Worm (Caenorhabditis elegans) whole organism, L3 larva: Measurements from ENCODE around the gene D1005.5.
A peak's percentile ranks its signal among the peaks of the same experiment; 100 is the strongest.

Experiments
- R02D3.7 ChIP-seq: fragments of 150-350 bp; optimal IDR thresholded peaks from 2 replicates; lab custom pipeline; 2014; ENCODE audit warnings: missing biosample characterization, missing genetic modification characterization
- ZK546.5 ChIP-seq: sonication (generic microtip); optimal IDR thresholded peaks from 2 replicates; lab custom pipeline; 2017; ENCODE audit warnings: missing biosample characterization, missing genetic modification characterization
- aly-2 ChIP-seq: fragments of 150-350 bp; optimal IDR thresholded peaks from 2 replicates; lab custom pipeline; 2014; ENCODE audit warnings: missing biosample characterization, missing genetic modification characterization
- ceh-16 ChIP-seq: sonication (generic microtip); optimal IDR thresholded peaks from 2 replicates; lab custom pipeline; 2017; ENCODE audit warnings: missing biosample characterization, missing genetic modification characterization
- ceh-28 ChIP-seq: fragments of 150-350 bp; optimal IDR thresholded peaks from 2 replicates; lab custom pipeline; 2014; ENCODE audit warnings: missing biosample characterization, missing genetic modification reagents, missing genetic modification characterization
- ceh-82 ChIP-seq: fragments of 150-350 bp; optimal IDR thresholded peaks from 2 replicates; lab custom pipeline; 2014; ENCODE audit warnings: missing biosample characterization, missing genetic modification characterization
- ceh-9 ChIP-seq: sonication (generic microtip); optimal IDR thresholded peaks from 2 replicates; lab custom pipeline; 2018; ENCODE audit warnings: missing biosample characterization, missing genetic modification characterization
- daf-12 ChIP-seq: fragments of 150-350 bp; optimal IDR thresholded peaks from 2 replicates; lab custom pipeline; 2014; ENCODE audit warnings: missing biosample characterization, missing genetic modification reagents, missing genetic modification characterization
- elt-1 ChIP-seq: fragments of 150-350 bp; optimal IDR thresholded peaks from 2 replicates; lab custom pipeline; 2014; ENCODE audit warnings: missing biosample characterization, missing genetic modification characterization
- elt-2 ChIP-seq: sonication (generic microtip); optimal IDR thresholded peaks from 2 replicates; lab custom pipeline; 2016; ENCODE audit warnings: missing genetic modification reagents, mild to moderate bottlenecking, missing genetic modification characterization, missing compliant biosample characterization
- elt-3 ChIP-seq, 3 experiments: fragments of 150-350 bp in 1 of 3; sonication (generic microtip) in 2 of 3; optimal IDR thresholded peaks; 2 replicates in 2 of 3; 4 replicates in 1 of 3; lab custom pipeline; 2014 to 2017; ENCODE audit warnings: missing biosample characterization in 3 of 3, missing genetic modification characterization in 3 of 3
- eor-1 ChIP-seq, 2 experiments: fragments of 150-350 bp; optimal IDR thresholded peaks; 2 replicates each; lab custom pipeline; 2014 to 2018; ENCODE audit warnings: missing biosample characterization in 2 of 2, missing genetic modification characterization in 2 of 2
- fkh-10 ChIP-seq: sonication (generic microtip); optimal IDR thresholded peaks from 2 replicates; lab custom pipeline; 2017; ENCODE audit warnings: missing biosample characterization, missing genetic modification reagents, missing genetic modification characterization
- fkh-2 ChIP-seq: fragments of 150-350 bp; optimal IDR thresholded peaks from 2 replicates; lab custom pipeline; 2014; ENCODE audit warnings: missing biosample characterization, missing genetic modification reagents, missing genetic modification characterization
- fos-1 ChIP-seq: fragments of 150-350 bp; optimal IDR thresholded peaks from 2 replicates; lab custom pipeline; 2014; ENCODE audit warnings: missing biosample characterization, missing genetic modification characterization
- hmg-11 ChIP-seq: sonication (generic microtip); optimal IDR thresholded peaks from 2 replicates; lab custom pipeline; 2016; ENCODE audit warnings: missing genetic modification characterization, missing compliant biosample characterization
- jun-1 ChIP-seq: fragments of 150-350 bp; optimal IDR thresholded peaks from 2 replicates; lab custom pipeline; 2014; ENCODE audit warnings: missing biosample characterization, missing genetic modification reagents, missing genetic modification characterization
- lin-15B ChIP-seq: fragments of 150-350 bp; optimal IDR thresholded peaks from 2 replicates; lab custom pipeline; 2014; ENCODE audit warnings: missing biosample characterization, missing genetic modification characterization
- lsy-12 ChIP-seq: sonication (generic microtip); optimal IDR thresholded peaks from 2 replicates; lab custom pipeline; 2016; ENCODE audit warnings: mild to moderate bottlenecking, missing genetic modification characterization, missing compliant biosample characterization
- mdl-1 ChIP-seq: fragments of 150-350 bp; optimal IDR thresholded peaks from 2 replicates; lab custom pipeline; 2014; ENCODE audit warnings: missing biosample characterization, missing genetic modification characterization
- mml-1 ChIP-seq: fragments of 150-350 bp; sonication (generic microtip); optimal IDR thresholded peaks from 3 replicates; lab custom pipeline; 2014; ENCODE audit warnings: missing biosample characterization, missing genetic modification characterization
- nhr-12 ChIP-seq: fragments of 150-350 bp; optimal IDR thresholded peaks from 2 replicates; lab custom pipeline; 2014; ENCODE audit warnings: missing biosample characterization, missing genetic modification characterization
- nhr-23 ChIP-seq: fragments of 150-350 bp; optimal IDR thresholded peaks from 2 replicates; lab custom pipeline; 2014; ENCODE audit warnings: missing biosample characterization, missing genetic modification reagents, missing genetic modification characterization
- nhr-237 ChIP-seq: fragments of 150-350 bp; optimal IDR thresholded peaks from 2 replicates; lab custom pipeline; 2014; ENCODE audit warnings: missing biosample characterization, missing genetic modification characterization
- nhr-25 ChIP-seq: sonication (generic microtip); optimal IDR thresholded peaks from 2 replicates; lab custom pipeline; 2017; ENCODE audit warnings: missing biosample characterization, missing genetic modification characterization
- nhr-28 ChIP-seq: fragments of 150-350 bp; optimal IDR thresholded peaks from 2 replicates; lab custom pipeline; 2014; ENCODE audit warnings: missing biosample characterization, missing genetic modification characterization
- nhr-43 ChIP-seq: sonication (generic microtip); optimal IDR thresholded peaks from 2 replicates; lab custom pipeline; 2016; ENCODE audit warnings: mild to moderate bottlenecking, missing genetic modification characterization, missing compliant biosample characterization; ENCODE audit not compliant: poor library complexity, severe bottlenecking
- nhr-76 ChIP-seq: fragments of 150-350 bp; sonication (generic microtip); optimal IDR thresholded peaks from 5 replicates; lab custom pipeline; 2014; ENCODE audit warnings: missing biosample characterization, missing genetic modification characterization
- nhr-77 ChIP-seq: fragments of 150-350 bp; optimal IDR thresholded peaks from 2 replicates; lab custom pipeline; 2014; ENCODE audit warnings: missing biosample characterization, missing genetic modification characterization
- pha-4 ChIP-seq: fragments of 150-350 bp; optimal IDR thresholded peaks from 2 replicates; lab custom pipeline; 2014; ENCODE audit warnings: missing biosample characterization, missing genetic modification reagents, missing genetic modification characterization
- sea-2 ChIP-seq: fragments of 150-350 bp; sonication (generic microtip); optimal IDR thresholded peaks from 4 replicates; lab custom pipeline; 2014; ENCODE audit warnings: missing biosample characterization, missing genetic modification reagents, missing genetic modification characterization
- skn-1 ChIP-seq: fragments of 150-350 bp; optimal IDR thresholded peaks from 2 replicates; lab custom pipeline; 2014; ENCODE audit warnings: missing biosample characterization, missing genetic modification characterization
- snpc-4 ChIP-seq: fragments of 150-350 bp; optimal IDR thresholded peaks from 2 replicates; lab custom pipeline; 2014; ENCODE audit warnings: missing biosample characterization, missing genetic modification characterization
- tbx-2 ChIP-seq: sonication (generic microtip); optimal IDR thresholded peaks from 2 replicates; lab custom pipeline; 2016; ENCODE audit warnings: mild to moderate bottlenecking, missing genetic modification characterization, missing compliant biosample characterization
- unc-39 ChIP-seq: sonication (generic microtip); optimal IDR thresholded peaks from 4 replicates; lab custom pipeline; 2017; ENCODE audit warnings: missing biosample characterization, missing genetic modification characterization
- unc-62 ChIP-seq: fragments of 150-350 bp; sonication (generic microtip); optimal IDR thresholded peaks from 4 replicates; lab custom pipeline; 2014; ENCODE audit warnings: missing biosample characterization, missing genetic modification reagents, missing genetic modification characterization
- ztf-11 ChIP-seq: fragments of 150-350 bp; optimal IDR thresholded peaks from 2 replicates; lab custom pipeline; 2014; ENCODE audit warnings: missing biosample characterization, missing genetic modification characterization

The D1005.5 gene

ce11 chrX:1494256-1494655 is 21.5 kb upstream of the D1005.5 start, which contains the start of gene F09E10.5:
Gene F09E10.5 (minus strand): TSS chrX:1494356.
- TF ChIP-seq nhr-43 (tag; lab: Kevin White, UChicago), result no peak
- TF ChIP-seq unc-39 (tag; lab: Kevin White, UChicago), result no peak
- TF ChIP-seq tbx-2 (tag; lab: Kevin White, UChicago), result no peak
- no peak for TF ChIP-seq nhr-23
- TF ChIP-seq elt-3 (tag; optimal IDR thresholded peaks at IDR 0.05; lab: Kevin White, UChicago), result no peak
- no peak for TF ChIP-seq ceh-16 (tag; lab: Kevin White, UChicago)
- TF ChIP-seq R02D3.7 (tag; lab: Kevin White, UChicago), result no peak
- TF ChIP-seq nhr-237, result no peak
- no peak for TF ChIP-seq nhr-12
- no peak for TF ChIP-seq aly-2 (tag; lab: Kevin White, UChicago)
- TF ChIP-seq ztf-11 (tag; lab: Kevin White, UChicago), result no peak
- no peak for TF ChIP-seq fkh-2 (tag; lab: Kevin White, UChicago)
- no peak for TF ChIP-seq ZK546.5 (tag; lab: Kevin White, UChicago)
- no peak for TF ChIP-seq fkh-10 (GFP tag; lab: Kevin White, UChicago)
- TF ChIP-seq elt-1 (tag; lab: Kevin White, UChicago), result no peak
- TF ChIP-seq nhr-77 (tag; lab: Kevin White, UChicago), result no peak
- TF ChIP-seq eor-1 (tag; optimal IDR thresholded peaks at IDR 0.05; lab: Kevin White, UChicago), result no peak
- TF ChIP-seq snpc-4, result no peak
- no peak for TF ChIP-seq nhr-76
- no peak for TF ChIP-seq mdl-1

ce11 chrX:1492174-1492573 is 19.4 kb upstream of the D1005.5 start:
- TF ChIP-seq tbx-2 (tag; lab: Kevin White, UChicago), result no peak
- TF ChIP-seq eor-1 (tag; optimal IDR thresholded peaks at IDR 0.05; lab: Kevin White, UChicago), result no peak
- TF ChIP-seq nhr-43 (tag; lab: Kevin White, UChicago), result no peak
- TF ChIP-seq elt-1 (tag; lab: Kevin White, UChicago), result no peak
- no peak for TF ChIP-seq daf-12 (tag; lab: Kevin White, UChicago)
- TF ChIP-seq ceh-16 (tag; lab: Kevin White, UChicago), result no peak
- peak; percentile 27 for TF ChIP-seq nhr-23

DNA sequence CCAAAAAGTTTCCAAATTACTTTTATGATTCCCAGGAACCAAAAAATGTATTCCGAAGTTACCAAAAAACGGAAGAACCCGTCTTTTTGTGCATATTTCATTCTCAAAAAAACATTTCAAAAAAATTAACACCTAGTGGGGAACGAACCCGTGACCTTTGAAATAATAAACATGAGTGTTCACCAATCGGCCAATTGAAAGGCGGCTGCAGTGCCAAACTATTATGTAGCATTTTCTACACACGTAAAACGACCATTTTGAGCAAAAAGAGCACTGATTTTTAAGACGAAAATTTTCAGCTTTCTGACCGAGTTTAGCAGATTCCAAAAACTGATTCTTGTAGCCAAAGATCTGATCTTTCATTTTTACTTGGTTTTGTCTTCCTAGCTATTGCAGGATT is 18.3 kb upstream of the D1005.5 start:
- TF ChIP-seq nhr-25 (tag; lab: Kevin White, UChicago), result no peak
- no peak for TF ChIP-seq unc-62 (GFP tag; lab: Kevin White, UChicago)
- TF ChIP-seq lsy-12 (tag; lab: Kevin White, UChicago), result no peak
- no peak for TF ChIP-seq lin-15B
- no peak for TF ChIP-seq elt-2
- TF ChIP-seq snpc-4, result no peak
- TF ChIP-seq pha-4 (tag; lab: Kevin White, UChicago), result no peak
- TF ChIP-seq hmg-11, result no peak

ce11 chrX:1489574-1489973 is 16.8 kb upstream of the D1005.5 start:
- no peak for TF ChIP-seq tbx-2 (tag; lab: Kevin White, UChicago)
- TF ChIP-seq sea-2 (GFP tag; lab: Kevin White, UChicago), result no peak
- peak; percentile 10 for TF ChIP-seq lsy-12 (tag; lab: Kevin White, UChicago)

DNA sequence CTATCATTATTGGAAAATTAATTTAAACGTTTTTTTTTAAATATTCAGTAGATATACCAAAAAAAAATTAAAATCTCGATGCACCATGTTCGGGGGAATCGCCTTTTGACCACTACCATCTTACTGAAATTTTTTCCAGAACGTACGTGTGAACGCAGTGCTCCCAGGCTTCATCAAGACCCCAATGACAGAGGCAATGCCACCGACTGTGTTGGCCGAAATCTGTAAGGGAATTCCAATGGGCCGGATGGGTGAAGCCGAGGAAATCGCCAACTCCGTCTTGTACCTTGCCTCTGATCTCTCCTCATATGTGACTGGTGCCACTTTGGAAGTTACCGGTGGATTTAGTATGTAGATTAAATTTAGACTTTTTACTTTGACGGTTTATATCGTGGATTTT is 16.0 kb upstream of the D1005.5 start:
- peak; percentile 19 for TF ChIP-seq lsy-12 (tag; lab: Kevin White, UChicago)
- no peak for TF ChIP-seq mdl-1
- no peak for TF ChIP-seq fos-1 (tag; lab: Kevin White, UChicago)
- TF ChIP-seq mml-1, result no peak
- no peak for TF ChIP-seq ZK546.5 (tag; lab: Kevin White, UChicago)
- TF ChIP-seq elt-3 (tag; optimal IDR thresholded peaks at IDR 0.05; lab: Kevin White, UChicago), result no peak
- no peak for TF ChIP-seq pha-4 (tag; lab: Kevin White, UChicago)
- no peak for TF ChIP-seq ztf-11 (tag; lab: Kevin White, UChicago)
- no peak for TF ChIP-seq ceh-28 (tag; lab: Kevin White, UChicago)

DNA sequence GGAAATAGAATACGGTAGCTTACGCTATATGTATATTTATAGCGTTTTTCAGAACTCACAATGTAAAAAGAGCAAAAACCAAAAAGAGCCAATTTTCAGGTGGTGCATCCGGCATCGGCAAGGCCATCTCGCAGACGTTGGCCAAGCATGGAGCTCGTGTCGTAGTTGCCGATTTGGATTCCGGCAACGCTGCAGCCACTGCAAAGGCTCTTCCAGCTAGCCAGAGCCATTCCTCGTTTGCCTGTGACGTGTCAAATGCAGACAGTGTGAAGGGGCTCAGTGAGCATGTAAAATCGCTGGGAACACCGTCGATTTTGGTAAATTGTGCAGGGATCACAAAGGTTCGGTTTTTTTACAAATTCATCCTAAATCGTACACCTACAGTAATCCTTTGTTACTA is 14.3 kb upstream of the D1005.5 start:
- TF ChIP-seq nhr-28 (tag; lab: Kevin White, UChicago) (no peak), nhr-23 (no peak), elt-3 (tag; optimal IDR thresholded peaks at IDR 0.05; lab: Kevin White, UChicago) (no peak), snpc-4 (no peak), ceh-82 (tag; lab: Kevin White, UChicago) (no peak), ZK546.5 (tag; lab: Kevin White, UChicago) (no peak), jun-1 (tag; lab: Kevin White, UChicago) (no peak), skn-1 (no peak), ceh-9 (tag; lab: Kevin White, UChicago) (no peak)
